Worm (Caenorhabditis elegans): ENCODE results near the gene F11G11.15.

DNA sequence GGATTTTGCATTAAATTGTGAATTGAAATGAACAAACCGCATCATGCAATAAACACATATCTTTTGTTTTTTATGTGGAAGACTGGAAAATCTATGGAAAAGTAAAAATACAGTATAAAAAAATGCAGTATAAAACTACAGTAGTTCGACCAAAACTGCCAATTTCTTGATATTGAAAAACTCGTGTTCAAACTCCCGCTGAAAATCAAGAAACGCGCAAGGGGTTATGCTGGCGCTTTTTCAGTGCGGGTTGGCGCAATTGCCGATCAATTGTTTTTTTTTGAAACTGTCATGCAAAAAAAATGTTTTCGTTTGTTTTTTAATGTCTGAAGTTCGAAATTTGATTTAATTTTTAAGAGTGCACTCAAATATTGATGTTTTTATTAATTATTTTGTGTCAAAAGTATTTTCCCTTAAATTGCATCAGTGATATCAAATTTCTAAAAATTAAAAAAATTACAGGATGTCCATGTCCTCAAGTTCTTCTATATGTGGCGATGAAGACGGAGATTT is 23.0 kb upstream of the F11G11.15 start, which contains the start of gene dnj-9:
- TF ChIP-seq elt-3 (tag; optimal IDR thresholded peaks at IDR 0.05) (no peak), lsy-2 (tag; optimal IDR thresholded peaks at IDR 0.05) (peak; percentile 95 to 96), lin-39 (tag; optimal IDR thresholded peaks at IDR 0.05) (no peak), nhr-12 (tag; optimal IDR thresholded peaks at IDR 0.05) (peak; percentile 60), nhr-237 (tag; optimal IDR thresholded peaks at IDR 0.05) (peak; percentile 45), ceh-82 (tag; optimal IDR thresholded peaks at IDR 0.05) (peak; percentile 43), unc-39 (tag; optimal IDR thresholded peaks at IDR 0.05) (no peak), ama-1 (optimal IDR thresholded peaks at IDR 0.05) (peak; percentile 77), C34F6.9 (tag; optimal IDR thresholded peaks at IDR 0.05) (peak; percentile 98), snpc-4 (tag; optimal IDR thresholded peaks at IDR 0.05) (peak; percentile 84), ztf-1 (GFP tag; conservative IDR thresholded peaks at IDR 0.05) (no peak), zag-1 (tag; optimal IDR thresholded peaks at IDR 0.05) (peak; percentile 85), nhr-11 (tag; optimal IDR thresholded peaks at IDR 0.05) (no peak)
